Worm (Caenorhabditis elegans) whole organism, young adult: ENCODE data around the gene nhr-235.

Source experiments
- K11D2.4 ChIP-seq: fragments of 200-800 bp; sonication (Bioruptor generic); IDR thresholded peaks from 2 replicates; pipeline ENCODE4 v1.3.6; 2022; ENCODE audit warnings: missing genetic modification reagents, missing genetic modification characterization, missing compliant biosample characterization
- attf-5 ChIP-seq: fragments of 200-800 bp; sonication (Bioruptor generic); optimal IDR thresholded peaks from 2 replicates; lab custom pipeline; 2018; ENCODE audit warnings: mild to moderate bottlenecking, missing genetic modification characterization, missing compliant biosample characterization
- nhr-179 ChIP-seq: sonication (generic microtip); optimal IDR thresholded peaks from 2 replicates; lab custom pipeline; 2016; ENCODE audit warnings: mild to moderate bottlenecking, missing genetic modification characterization, missing compliant biosample characterization
- tbx-9 ChIP-seq: sonication (generic microtip); optimal IDR thresholded peaks from 2 replicates; lab custom pipeline; 2016; ENCODE audit warnings: borderline replicate concordance, missing genetic modification characterization, inconsistent platforms, missing compliant biosample characterization
- unc-130 ChIP-seq: sonication (generic microtip); optimal IDR thresholded peaks from 2 replicates; lab custom pipeline; 2016; ENCODE audit warnings: missing genetic modification reagents, missing genetic modification characterization, missing compliant biosample characterization
- unc-62 ChIP-seq: fragments of 150-350 bp; optimal IDR thresholded peaks from 2 replicates; lab custom pipeline; 2014; ENCODE audit warnings: missing biosample characterization, missing genetic modification reagents, missing genetic modification characterization

ce11 chrII:12678867-12679134, 38.3 kb downstream of the nhr-235 start, which contains the start of gene Y38E10A.24:
- no peak for TF ChIP-seq tbx-9 (tag; lab: Kevin White, UChicago)
- no peak for TF ChIP-seq unc-62
- no peak for TF ChIP-seq nhr-179 (tag; lab: Kevin White, UChicago)
- no peak for TF ChIP-seq K11D2.4
- no peak for TF ChIP-seq unc-130 (GFP tag; lab: Kevin White, UChicago)
- TF ChIP-seq attf-5 (GFP tag; lab: Kevin White, UChicago): no peak
